Fruit fly (Drosophila melanogaster) whole organism, embryonic: Measurements from ENCODE around the gene Polr1C.

Experiments used
- Abd-B ChIP-seq: fragments of 200-800 bp; sonication (Bioruptor generic); optimal IDR thresholded peaks from 2 replicates; lab custom pipeline; 2018; ENCODE audit warnings: missing biosample characterization, mild to moderate bottlenecking, missing genetic modification characterization, moderate library complexity
- CG15514 ChIP-seq: fragments of 200-800 bp; sonication (Bioruptor generic); optimal IDR thresholded peaks from 3 replicates; lab custom pipeline; 2017; ENCODE audit warnings: missing biosample characterization, missing genetic modification characterization, mild to moderate bottlenecking, moderate library complexity, missing genetic modification reagents
- CG1647 ChIP-seq: fragments of 200-800 bp; sonication (Bioruptor generic); optimal IDR thresholded peaks from 3 replicates; lab custom pipeline; 2016; ENCODE audit warnings: missing biosample characterization, missing genetic modification characterization
- CG18599 ChIP-seq: fragments of 200-800 bp; sonication (Bioruptor generic); optimal IDR thresholded peaks from 3 replicates; lab custom pipeline; 2017; ENCODE audit warnings: missing biosample characterization, missing genetic modification characterization, mild to moderate bottlenecking, moderate library complexity, missing genetic modification reagents
- CG2120 ChIP-seq: fragments of 200-800 bp; sonication (Bioruptor generic); optimal IDR thresholded peaks from 3 replicates; lab custom pipeline; 2016; ENCODE audit warnings: missing biosample characterization, missing genetic modification characterization
- CG2202 ChIP-seq: fragments of 200-800 bp; sonication (Bioruptor generic); optimal IDR thresholded peaks from 2 replicates; lab custom pipeline; 2018; ENCODE audit warnings: missing biosample characterization, mild to moderate bottlenecking, missing genetic modification characterization
- CG32532 ChIP-seq: fragments of 200-800 bp; sonication (Bioruptor generic); IDR thresholded peaks from 2 replicates; pipeline ENCODE4 v1.3.6; 2022; ENCODE audit warnings: missing biosample characterization, missing genetic modification characterization
- CG34376 ChIP-seq: fragments of 200-800 bp; sonication (Bioruptor generic); optimal IDR thresholded peaks from 2 replicates; lab custom pipeline; 2018; ENCODE audit warnings: missing biosample characterization, mild to moderate bottlenecking, missing genetic modification characterization
- CG3726 ChIP-seq: fragments of 200-800 bp; sonication (Bioruptor generic); IDR thresholded peaks from 3 replicates; pipeline ENCODE4, ENCODE4 v1.3.6; 2022; ENCODE audit warnings: missing biosample characterization, missing genetic modification characterization
- CG6175 ChIP-seq: fragments of 200-800 bp; sonication (Bioruptor generic); IDR thresholded peaks from 3 replicates; pipeline ENCODE4 v1.3.6; 2022; ENCODE audit warnings: missing biosample characterization, missing genetic modification characterization
- CG6813 ChIP-seq: fragments of 200-800 bp; sonication (Bioruptor generic); optimal IDR thresholded peaks from 2 replicates; lab custom pipeline; 2017; ENCODE audit warnings: missing biosample characterization, missing genetic modification characterization, mild to moderate bottlenecking, moderate library complexity, missing genetic modification reagents
- CG7987 ChIP-seq: fragments of 200-800 bp; sonication (Bioruptor generic); optimal IDR thresholded peaks from 2 replicates; lab custom pipeline; 2018; ENCODE audit warnings: missing biosample characterization, mild to moderate bottlenecking, missing genetic modification characterization, moderate library complexity
- CHES-1-like ChIP-seq: fragments of 200-800 bp; sonication (Bioruptor generic); optimal IDR thresholded peaks from 2 replicates; lab custom pipeline; 2016; ENCODE audit warnings: missing biosample characterization, missing genetic modification characterization
- CkIIα-i1 ChIP-seq: fragments of 200-800 bp; sonication (Bioruptor generic); IDR thresholded peaks from 2 replicates; pipeline ENCODE4 v1.3.6; 2022; ENCODE audit warnings: missing biosample characterization, missing genetic modification characterization
- HHEX ChIP-seq: fragments of 200-800 bp; sonication (Bioruptor generic); optimal IDR thresholded peaks from 3 replicates; lab custom pipeline; 2017; ENCODE audit warnings: missing biosample characterization, mild to moderate bottlenecking, missing genetic modification characterization, missing genetic modification reagents
- HmgD ChIP-seq: fragments of 200-800 bp; sonication (Bioruptor generic); optimal IDR thresholded peaks from 3 replicates; lab custom pipeline; 2016; ENCODE audit warnings: missing biosample characterization, missing genetic modification characterization
- Kr ChIP-seq: fragments of 200-800 bp; sonication (Bioruptor generic); optimal IDR thresholded peaks from 2 replicates; lab custom pipeline; 2017; ENCODE audit warnings: missing biosample characterization, mild to moderate bottlenecking, missing genetic modification characterization
- Lim3 ChIP-seq: fragments of 200-800 bp; sonication (Bioruptor generic); IDR thresholded peaks from 2 replicates; pipeline ENCODE4 v1.3.6; 2022; ENCODE audit warnings: missing biosample characterization, missing genetic modification characterization
- Med ChIP-seq: fragments of 200-800 bp; sonication (Bioruptor generic); peaks from one replicate; lab custom pipeline; 2016; ENCODE audit warnings: missing biosample characterization, missing genetic modification characterization, mild to moderate bottlenecking, inconsistent platforms, moderate library complexity
- Meics ChIP-seq: fragments of 200-800 bp; sonication (Bioruptor generic); optimal IDR thresholded peaks from 2 replicates; lab custom pipeline; 2017; ENCODE audit warnings: missing biosample characterization, mild to moderate bottlenecking, missing genetic modification characterization
- Mes4 ChIP-seq: fragments of 200-800 bp; sonication (Bioruptor generic); optimal IDR thresholded peaks from 2 replicates; lab custom pipeline; 2016; ENCODE audit warnings: missing biosample characterization, missing genetic modification characterization
- NK7.1 ChIP-seq: fragments of 200-800 bp; sonication (Bioruptor generic); optimal IDR thresholded peaks from 3 replicates; lab custom pipeline; 2016; ENCODE audit warnings: missing biosample characterization, missing genetic modification characterization
- Nf-YA ChIP-seq: fragments of 200-800 bp; sonication (Bioruptor generic); IDR thresholded peaks from 2 replicates; pipeline ENCODE4 v1.3.6; 2022; ENCODE audit warnings: missing biosample characterization, missing genetic modification characterization
- Nf-YB ChIP-seq: fragments of 200-800 bp; sonication (Bioruptor generic); optimal IDR thresholded peaks from 3 replicates; lab custom pipeline; 2019; ENCODE audit warnings: missing biosample characterization, mild to moderate bottlenecking, missing genetic modification characterization, moderate library complexity
- Sox100B ChIP-seq: fragments of 200-800 bp; sonication (Bioruptor generic); optimal IDR thresholded peaks from 3 replicates; lab custom pipeline; 2018; ENCODE audit warnings: missing biosample characterization, mild to moderate bottlenecking, missing genetic modification characterization
- Sry-δ ChIP-seq: fragments of 200-800 bp; sonication (Bioruptor generic); optimal IDR thresholded peaks from 2 replicates; lab custom pipeline; 2016; ENCODE audit warnings: missing biosample characterization, missing genetic modification characterization
- YL-1 ChIP-seq: fragments of 200-800 bp; sonication (Bioruptor generic); optimal IDR thresholded peaks from 3 replicates; lab custom pipeline; 2017; ENCODE audit warnings: missing biosample characterization, mild to moderate bottlenecking, missing genetic modification characterization
- al ChIP-seq: fragments of 200-800 bp; sonication (Bioruptor generic); IDR thresholded peaks from 2 replicates; pipeline ENCODE4 v1.3.6; 2022; ENCODE audit warnings: missing biosample characterization, missing genetic modification characterization
- ase ChIP-seq: fragments of 200-800 bp; sonication (Bioruptor generic); IDR thresholded peaks from 3 replicates; pipeline ENCODE4 v1.3.6; 2022; ENCODE audit warnings: missing biosample characterization, missing genetic modification characterization
- chm ChIP-seq: fragments of 200-800 bp; sonication (Bioruptor generic); IDR thresholded peaks from 2 replicates; pipeline ENCODE4 v1.3.6; 2022; ENCODE audit warnings: missing biosample characterization, missing genetic modification characterization
- corto ChIP-seq: fragments of 200-800 bp; sonication (Bioruptor generic); optimal IDR thresholded peaks from 2 replicates; lab custom pipeline; 2016; ENCODE audit warnings: missing biosample characterization, mild to moderate bottlenecking, missing genetic modification characterization, moderate library complexity
- danr ChIP-seq: fragments of 200-800 bp; sonication (Bioruptor generic); IDR thresholded peaks from 2 replicates; pipeline ENCODE4 v1.3.6; 2022; ENCODE audit warnings: missing biosample characterization, missing genetic modification characterization
- exex ChIP-seq: fragments of 200-800 bp; sonication (Bioruptor generic); optimal IDR thresholded peaks from 4 replicates; lab custom pipeline; 2018; ENCODE audit warnings: missing biosample characterization, mild to moderate bottlenecking, missing genetic modification characterization, moderate library complexity
- fru ChIP-seq: fragments of >200 bp; optimal IDR thresholded peaks from 2 replicates; lab custom pipeline; 2017
- hth ChIP-seq: fragments of >200 bp; optimal IDR thresholded peaks from 2 replicates; lab custom pipeline; 2017; ENCODE audit warnings: inconsistent platforms
- kni ChIP-seq: fragments of 200-800 bp; sonication (Bioruptor generic); optimal IDR thresholded peaks from 3 replicates; lab custom pipeline; 2017; ENCODE audit warnings: mild to moderate bottlenecking, missing biosample characterization, missing genetic modification reagents, missing genetic modification characterization
- lab ChIP-seq: fragments of 200-800 bp; sonication (Bioruptor generic); optimal IDR thresholded peaks from 3 replicates; lab custom pipeline; 2017; ENCODE audit warnings: missing biosample characterization, missing genetic modification characterization, mild to moderate bottlenecking, moderate library complexity, missing genetic modification reagents
- lbe ChIP-seq: fragments of 200-800 bp; sonication (Bioruptor generic); optimal IDR thresholded peaks from 2 replicates; lab custom pipeline; 2016; ENCODE audit warnings: missing biosample characterization, mild to moderate bottlenecking, missing genetic modification characterization
- lilli ChIP-seq: fragments of 200-800 bp; sonication (Bioruptor generic); optimal IDR thresholded peaks from 3 replicates; lab custom pipeline; 2016; ENCODE audit warnings: missing biosample characterization, missing genetic modification characterization
- luna ChIP-seq: fragments of 200-800 bp; sonication (Bioruptor generic); optimal IDR thresholded peaks from 2 replicates; lab custom pipeline; 2016; ENCODE audit warnings: missing biosample characterization, missing genetic modification characterization
- maf-S ChIP-seq: fragments of 200-800 bp; sonication (Bioruptor generic); optimal IDR thresholded peaks from 2 replicates; lab custom pipeline; 2016; ENCODE audit warnings: missing biosample characterization, missing genetic modification characterization
- run ChIP-seq: fragments of 200-800 bp; sonication (Bioruptor generic); optimal IDR thresholded peaks from 3 replicates; lab custom pipeline; 2018; ENCODE audit warnings: missing biosample characterization, mild to moderate bottlenecking, missing genetic modification characterization
- sens ChIP-seq: fragments of 200-800 bp; sonication (Bioruptor generic); peaks from one replicate; lab custom pipeline; 2016; ENCODE audit warnings: missing biosample characterization, missing genetic modification characterization
- sug ChIP-seq: fragments of 200-800 bp; optimal IDR thresholded peaks from 2 replicates; lab custom pipeline; 2019; ENCODE audit warnings: missing biosample characterization, mild to moderate bottlenecking, missing genetic modification characterization, moderate library complexity
- tgo ChIP-seq: fragments of 200-800 bp; sonication (Bioruptor generic); IDR thresholded peaks from 3 replicates; pipeline ENCODE4 v1.3.6; 2022; ENCODE audit warnings: missing biosample characterization, missing genetic modification characterization
- ttk ChIP-seq: fragments of 200-800 bp; sonication (Bioruptor generic); IDR thresholded peaks from 2 replicates; pipeline ENCODE4 v2.1.2; 2022; ENCODE audit warnings: missing biosample characterization, missing genetic modification characterization
- vfl ChIP-seq: fragments of 200-800 bp; sonication (Bioruptor generic); optimal IDR thresholded peaks from 2 replicates; lab custom pipeline; 2016; ENCODE audit warnings: missing biosample characterization, missing genetic modification characterization
- wdn ChIP-seq: fragments of 200-800 bp; sonication (Bioruptor generic); IDR thresholded peaks from 2 replicates; pipeline ENCODE4 v1.3.6; 2022; ENCODE audit warnings: missing biosample characterization, missing genetic modification characterization

Polr1C gene

dm6 chr2L:4936325-4936869 lies 32.4 kb upstream of the Polr1C start, which contains the start of gene hoe2 (continued):
- TF ChIP-seq chm (GFP tag; lab: Robert Waterston, UW) (no peak), CG6813 (peak; percentile 15), CG32532 (peak; percentile 41; the same call in 1 of the 2 replicates)

- peak; percentile 16 for TF ChIP-seq lbe
- TF ChIP-seq exex (tag; lab: Kevin White, UChicago): no peak
- peak; percentile 25 for TF ChIP-seq corto (GFP tag; lab: Kevin White, UChicago)
Measured at dm6 chr2L:4937060-4937459, 31.7 kb upstream of the Polr1C start, which contains the start of gene Sgs1. Gene Sgs1, plus strand, starts transcription at chr2L:4937409.

- TF ChIP-seq fru (lab: Kevin White, UChicago) (no peak), Lim3 (no peak), CG18599 (GFP tag; lab: Kevin White, UChicago) (peak; percentile 44), lab (GFP tag; lab: Kevin White, UChicago) (peak; percentile 57), CG2120 (peak; percentile 32), maf-S (GFP tag; lab: Kevin White, UChicago) (no peak), CG6175 (no peak), al (GFP tag; lab: Robert Waterston, UW) (no peak), Nf-YB (no peak), lilli (GFP tag; lab: Kevin White, UChicago) (no peak), danr (GFP tag; lab: Robert Waterston, UW) (no peak), CkIIα-i1 (GFP tag; lab: Robert Waterston, UW) (no peak), Med (peak; percentile 13), CG7987 (GFP tag; lab: Kevin White, UChicago) (no peak), Abd-B (GFP tag; lab: Kevin White, UChicago) (no peak), HHEX (GFP tag; lab: Kevin White, UChicago) (no peak), sens (GFP tag; lab: Kevin White, UChicago) (peak; percentile 59), CG3726 (GFP tag; lab: Robert Waterston, UW) (no peak), CG15514 (GFP tag; lab: Kevin White, UChicago) (peak; percentile 7), wdn (GFP tag; lab: Robert Waterston, UW) (0 out of 2 replicates have a peak, but pooled peaks have one; percentile 11), luna (GFP tag; lab: Kevin White, UChicago) (no peak), sug (tag; lab: Kevin White, UChicago) (no peak), tgo (no peak), vfl (GFP tag; lab: Kevin White, UChicago) (no peak), CG1647 (no peak)
Measured at dm6 chr2L:4942257-4942792, 26.5 kb upstream of the Polr1C start, which contains the start of gene synr. Gene synr, plus strand, starts transcription at chr2L:4942742.

- TF ChIP-seq Mes4 (GFP tag; lab: Kevin White, UChicago) (peak; percentile 38), CG2202 (peak; percentile 89), HmgD (GFP tag; lab: Kevin White, UChicago) (no peak), YL-1 (GFP tag; lab: Kevin White, UChicago) (peak; percentile 95), ttk (GFP tag; lab: Robert Waterston, UW) (peak; percentile 98), kni (GFP tag; lab: Kevin White, UChicago) (no peak), CkIIα-i1 (GFP tag; lab: Robert Waterston, UW) (peak; percentile 64; the same call in 1 of the 2 replicates), CHES-1-like (GFP tag; lab: Kevin White, UChicago) (peak; percentile 67), Sox100B (GFP tag; lab: Kevin White, UChicago) (peak; percentile 93), Sry-δ (GFP tag; lab: Kevin White, UChicago) (peak; percentile 33), ase (GFP tag; lab: Robert Waterston, UW) (peak; percentile 97), Meics (peak; percentile 96), Nf-YA (GFP tag; lab: Robert Waterston, UW) (peak; percentile 90), NK7.1 (GFP tag; lab: Kevin White, UChicago) (peak; percentile 35), run (tag; lab: Kevin White, UChicago) (peak; percentile 88), CG34376 (GFP tag; lab: Kevin White, UChicago) (peak; percentile 91), hth (lab: Kevin White, UChicago) (no peak), Kr (GFP tag; lab: Kevin White, UChicago) (no peak)
Measured at dm6 chr2L:4945300-4945699, 23.5 kb upstream of the Polr1C start, which contains the start of the genes mRpL24 and betaggt-I. Gene mRpL24, minus strand, starts transcription at chr2L:4945361. Gene betaggt-I, plus strand, starts transcription at chr2L:4945579.
